Fruit fly (Drosophila melanogaster): ENCODE measurements around the gene Ccdc114.

dm6 chr3R:16611240-16611639 is 13.3 kb downstream of the Ccdc114 start:
- TF ChIP-seq usp (GFP tag; optimal IDR thresholded peaks at IDR 0.05) (no peak), Dll (optimal IDR thresholded peaks at IDR 0.05) (no peak), pan (optimal IDR thresholded peaks at IDR 0.05) (no peak), psq (optimal IDR thresholded peaks at IDR 0.05) (no peak), EcR (GFP tag; optimal IDR thresholded peaks at IDR 0.05) (no peak)

Measured in whole organism.